Worm (Caenorhabditis elegans) whole organism, dauer: ENCODE data around the gene daf-1.

ENCODE experiments used
- unc-62 ChIP-seq: sonication (generic microtip); optimal IDR thresholded peaks from 2 replicates; lab custom pipeline; 2017; ENCODE audit warnings: missing biosample characterization, missing genetic modification reagents, missing genetic modification characterization

Gene daf-1

ce11 chrIV:143807-144371, 11.7 kb downstream of the daf-1 start:
- no peak for TF ChIP-seq unc-62

ce11 chrIV:147819-148218, 15.6 kb downstream of the daf-1 start, which contains the start of gene col-99:
TSS of gene col-99 (minus strand) at chrIV:147919.
- no peak for TF ChIP-seq unc-62

ce11 chrIV:148756-149155, 16.5 kb downstream of the daf-1 start:
- TF ChIP-seq unc-62 = no peak

ce11 chrIV:149794-150193, 17.6 kb downstream of the daf-1 start:
- TF ChIP-seq unc-62 = no peak

ce11 chrIV:157809-158208, 25.6 kb downstream of the daf-1 start, which contains the start of gene gegf-1:
TSS of gene gegf-1 (minus strand) at chrIV:157909.
- TF ChIP-seq unc-62 = no peak

- TF ChIP-seq unc-62 = no peak
Observed at ce11 chrIV:158662-159061, 26.4 kb downstream of the daf-1 start, which contains the start of gene Y38C1AA.7. TSS of gene Y38C1AA.7 (plus strand) at chrIV:158962.

- TF ChIP-seq unc-62 = no peak
Observed at ce11 chrIV:159864-160263, 27.6 kb downstream of the daf-1 start, which contains the start of gene Y38C1AA.19. TSS of gene Y38C1AA.19 (plus strand) at chrIV:160164.

- TF ChIP-seq unc-62 = no peak
Observed at ce11 chrIV:162530-162929, 30.3 kb downstream of the daf-1 start, which contains the start of gene Y38C1AA.6. TSS of gene Y38C1AA.6 (plus strand) at chrIV:162830.

ce11 chrIV:164777-165176, 32.6 kb downstream of the daf-1 start, which contains the start of gene cutl-24:
TSS of gene cutl-24 (plus strand) at chrIV:165077.
- TF ChIP-seq unc-62 = no peak

ce11 chrIV:171036-171435, 38.8 kb downstream of the daf-1 start:
- no peak for TF ChIP-seq unc-62

ce11 chrIV:172990-173389, 40.8 kb downstream of the daf-1 start:
- TF ChIP-seq unc-62 = no peak

ce11 chrIV:174115-174514, 41.9 kb downstream of the daf-1 start:
- TF ChIP-seq unc-62 = no peak

- TF ChIP-seq unc-62 = no peak
Observed at ce11 chrIV:175698-176097, 43.5 kb downstream of the daf-1 start.

ce11 chrIV:177487-177886, 45.3 kb downstream of the daf-1 start:
- no peak for TF ChIP-seq unc-62

- TF ChIP-seq unc-62 = no peak
Observed at ce11 chrIV:178696-179095, 46.5 kb downstream of the daf-1 start, which contains the start of gene tcl-2. TSS of gene tcl-2 (plus strand) at chrIV:179083.

- TF ChIP-seq unc-62 = no peak
Observed at ce11 chrIV:179700-180099, 47.5 kb downstream of the daf-1 start.

ce11 chrIV:183519-183918, 51.3 kb downstream of the daf-1 start:
- TF ChIP-seq unc-62 = no peak

ce11 chrIV:184184-184583, 52.0 kb downstream of the daf-1 start, which contains the start of gene pnc-1:
TSS of gene pnc-1 (plus strand) at chrIV:184484.
- TF ChIP-seq unc-62 = no peak

ce11 chrIV:186110-186509, 53.9 kb downstream of the daf-1 start:
- TF ChIP-seq unc-62 = no peak
